Fruit fly (Drosophila melanogaster) whole organism, embryonic: ENCODE results near the gene mmd.

Experiments
- CG11085 ChIP-seq: fragments of 200-800 bp; sonication (Bioruptor generic); IDR thresholded peaks from 2 replicates; pipeline ENCODE4 v1.3.6; 2022; ENCODE audit warnings: missing biosample characterization, missing genetic modification characterization
- Fer2 ChIP-seq: fragments of 200-800 bp; sonication (Bioruptor generic); optimal IDR thresholded peaks from 2 replicates; lab custom pipeline; 2018; ENCODE audit warnings: missing biosample characterization, mild to moderate bottlenecking, missing genetic modification characterization, moderate library complexity
- Hr39 ChIP-seq: fragments of >200 bp; optimal IDR thresholded peaks from 2 replicates; lab custom pipeline; 2017
- Mad ChIP-seq: fragments of 200-800 bp; sonication (Bioruptor generic); optimal IDR thresholded peaks from 2 replicates; lab custom pipeline; 2016; ENCODE audit warnings: missing biosample characterization, missing genetic modification characterization
- Stat92E ChIP-seq, 3 experiments: fragments of >200 bp in 2 of 3; fragments of 200-800 bp in 1 of 3; sonication (Bioruptor generic) in 1 of 3; optimal IDR thresholded peaks; 2 replicates each; lab custom pipeline; 2017 to 2019; ENCODE audit warnings: missing biosample characterization in 3 of 3, missing genetic modification characterization in 3 of 3, mild to moderate bottlenecking in 1 of 3, moderate library complexity in 1 of 3
- az2 ChIP-seq: fragments of 200-800 bp; sonication (Bioruptor generic); optimal IDR thresholded peaks from 3 replicates; lab custom pipeline; 2016; ENCODE audit warnings: missing biosample characterization, missing genetic modification characterization
- grn ChIP-seq: fragments of 200-800 bp; sonication (Bioruptor generic); optimal IDR thresholded peaks from 3 replicates; lab custom pipeline; 2017; ENCODE audit warnings: missing biosample characterization, missing genetic modification characterization
- gt ChIP-seq: fragments of 200-800 bp; sonication (Bioruptor generic); IDR thresholded peaks from 2 replicates; pipeline ENCODE4 v1.3.6; 2022; ENCODE audit warnings: missing biosample characterization, missing genetic modification characterization
- slbo ChIP-seq: fragments of 200-800 bp; sonication (Bioruptor generic); IDR thresholded peaks from 2 replicates; pipeline ENCODE4 v1.3.6; 2022; ENCODE audit warnings: missing biosample characterization, missing genetic modification characterization

DNA sequence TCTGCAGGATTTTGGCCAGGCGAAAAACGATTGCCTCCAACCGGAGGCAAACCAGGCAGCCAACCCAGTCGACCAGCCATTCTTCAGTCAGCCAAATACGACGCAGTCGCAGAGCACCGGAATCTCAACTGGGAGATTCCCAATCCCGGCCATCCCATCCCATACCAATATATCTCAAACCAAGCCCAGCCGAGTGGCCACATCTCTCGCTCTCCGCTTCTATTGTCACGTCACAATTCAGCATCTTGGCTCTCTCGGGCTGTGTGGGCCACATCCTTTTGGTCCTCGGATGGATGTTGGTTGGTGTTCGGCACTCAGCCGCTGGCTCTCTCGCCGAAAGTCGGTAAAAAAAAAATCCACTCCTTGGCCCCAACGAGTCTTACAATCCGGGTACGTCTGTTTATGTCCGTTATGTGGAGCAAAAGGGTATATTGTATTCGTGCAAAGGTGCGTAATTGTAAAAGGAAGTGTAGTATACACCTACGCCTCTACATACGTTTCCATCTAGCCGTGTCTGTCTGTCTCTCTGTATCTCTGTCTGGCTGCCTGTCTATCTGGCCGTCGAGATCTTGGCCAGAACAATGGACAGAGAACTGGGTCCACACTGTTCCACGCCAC, at the start of gene mmd:
- TF ChIP-seq Mad (GFP tag; lab: Kevin White, UChicago) (no peak), az2 (no peak), slbo (GFP tag; lab: Robert Waterston, UW) (no peak), gt (no peak), CG11085 (GFP tag; lab: Robert Waterston, UW) (no peak), grn (GFP tag; lab: Kevin White, UChicago) (no peak), Hr39 (no peak), Stat92E (GFP tag; optimal IDR thresholded peaks at IDR 0.05; lab: Kevin White, UChicago) (no peak), Fer2 (tag; lab: Kevin White, UChicago) (no peak)
